Fruit fly (Drosophila melanogaster) whole organism, prepupa: ENCODE data around the gene Plap.

ENCODE experiments used
- CG10669 ChIP-seq: fragments of 200-800 bp; sonication (Bioruptor generic); optimal IDR thresholded peaks from 3 replicates; lab custom pipeline; 2018; ENCODE audit warnings: missing biosample characterization, mild to moderate bottlenecking, missing genetic modification characterization, moderate library complexity
- CG11294 ChIP-seq: fragments of 200-800 bp; sonication (Bioruptor generic); IDR thresholded peaks from 2 replicates; pipeline ENCODE4 v1.3.6; 2022; ENCODE audit warnings: missing biosample characterization, missing genetic modification characterization
- CG11762 ChIP-seq: fragments of 200-800 bp; sonication (Bioruptor generic); optimal IDR thresholded peaks from 3 replicates; lab custom pipeline; 2016; ENCODE audit warnings: missing biosample characterization, missing genetic modification characterization; ENCODE audit not compliant: insufficient read depth
- CG11902 ChIP-seq: fragments of 200-800 bp; sonication (Bioruptor generic); optimal IDR thresholded peaks from 3 replicates; lab custom pipeline; 2016; ENCODE audit warnings: missing biosample characterization, missing genetic modification characterization
- CG15336 ChIP-seq: fragments of 200-800 bp; sonication (Bioruptor generic); IDR thresholded peaks from 2 replicates; pipeline ENCODE4 v1.3.6; 2022; ENCODE audit warnings: missing biosample characterization, missing genetic modification characterization
- CG1621 ChIP-seq: fragments of 200-800 bp; sonication (Bioruptor generic); optimal IDR thresholded peaks from 3 replicates; lab custom pipeline; 2018; ENCODE audit warnings: missing biosample characterization, mild to moderate bottlenecking, missing genetic modification characterization
- CG16779 ChIP-seq: fragments of 200-800 bp; sonication (Bioruptor generic); optimal IDR thresholded peaks from 3 replicates; lab custom pipeline; 2017; ENCODE audit warnings: missing biosample characterization, mild to moderate bottlenecking, missing genetic modification characterization
- CG3032 ChIP-seq: fragments of 200-800 bp; optimal IDR thresholded peaks from 2 replicates; lab custom pipeline; 2019; ENCODE audit warnings: missing biosample characterization, mild to moderate bottlenecking, missing genetic modification characterization, moderate library complexity
- CG34406 ChIP-seq: fragments of 200-800 bp; sonication (Bioruptor generic); optimal IDR thresholded peaks from 3 replicates; lab custom pipeline; 2016; ENCODE audit warnings: missing biosample characterization, missing genetic modification characterization
- CG3919 ChIP-seq: fragments of 200-800 bp; sonication (Bioruptor generic); optimal IDR thresholded peaks from 3 replicates; lab custom pipeline; 2016; ENCODE audit warnings: missing biosample characterization, missing genetic modification characterization
- CG6276 ChIP-seq: fragments of 200-800 bp; sonication (Bioruptor generic); optimal IDR thresholded peaks from 2 replicates; lab custom pipeline; 2017; ENCODE audit warnings: missing biosample characterization, mild to moderate bottlenecking, missing genetic modification characterization
- CG6808 ChIP-seq: fragments of 200-800 bp; sonication (Bioruptor generic); optimal IDR thresholded peaks from 3 replicates; lab custom pipeline; 2017; ENCODE audit warnings: missing biosample characterization, missing genetic modification characterization, mild to moderate bottlenecking, moderate library complexity, missing genetic modification reagents
- CG6854 ChIP-seq: fragments of 200-800 bp; sonication (Bioruptor generic); optimal IDR thresholded peaks from 2 replicates; lab custom pipeline; 2017; ENCODE audit warnings: missing biosample characterization, mild to moderate bottlenecking, missing genetic modification characterization
- CG8119 ChIP-seq: fragments of 200-800 bp; sonication (Bioruptor generic); IDR thresholded peaks from 3 replicates; pipeline ENCODE4 v1.3.6; 2022; ENCODE audit warnings: missing biosample characterization, missing genetic modification characterization
- CG8319 ChIP-seq: fragments of 200-800 bp; sonication (Bioruptor generic); optimal IDR thresholded peaks from 3 replicates; lab custom pipeline; 2016; ENCODE audit warnings: missing biosample characterization, missing genetic modification characterization
- CG8632 ChIP-seq: fragments of 200-800 bp; sonication (Bioruptor generic); optimal IDR thresholded peaks from 3 replicates; lab custom pipeline; 2016; ENCODE audit warnings: missing biosample characterization, missing genetic modification characterization
- CG9139 ChIP-seq: fragments of 200-800 bp; sonication (Bioruptor generic); optimal IDR thresholded peaks from 3 replicates; lab custom pipeline; 2017; ENCODE audit warnings: missing biosample characterization, mild to moderate bottlenecking, missing genetic modification characterization
- Ets21C ChIP-seq: fragments of 200-800 bp; sonication (Bioruptor generic); optimal IDR thresholded peaks from 3 replicates; lab custom pipeline; 2016; ENCODE audit warnings: missing biosample characterization, missing genetic modification characterization
- Ets96B ChIP-seq: fragments of 200-800 bp; optimal IDR thresholded peaks from 2 replicates; lab custom pipeline; 2019; ENCODE audit warnings: missing biosample characterization, mild to moderate bottlenecking, missing genetic modification characterization, moderate library complexity
- Gug ChIP-seq: fragments of 200-800 bp; sonication (Bioruptor generic); IDR thresholded peaks from 2 replicates; pipeline ENCODE4 v1.3.6; 2022; ENCODE audit warnings: missing biosample characterization, missing genetic modification characterization
- Hr38 ChIP-seq: sonication (Bioruptor generic); optimal IDR thresholded peaks from 2 replicates; lab custom pipeline; 2016; ENCODE audit warnings: missing biosample characterization, missing genetic modification characterization
- Hr4 ChIP-seq: fragments of 200-800 bp; sonication (Bioruptor generic); optimal IDR thresholded peaks from 3 replicates; lab custom pipeline; 2016; ENCODE audit warnings: missing biosample characterization, missing genetic modification characterization
- Lpt ChIP-seq: fragments of 200-800 bp; sonication (Bioruptor generic); optimal IDR thresholded peaks from 3 replicates; lab custom pipeline; 2016; ENCODE audit warnings: missing biosample characterization, missing genetic modification characterization
- Met ChIP-seq: fragments of 200-800 bp; sonication (Bioruptor generic); optimal IDR thresholded peaks from 3 replicates; lab custom pipeline; 2016; ENCODE audit warnings: missing biosample characterization, missing genetic modification characterization
- OdsH ChIP-seq: fragments of 200-800 bp; sonication (Bioruptor generic); optimal IDR thresholded peaks from 3 replicates; lab custom pipeline; 2016; ENCODE audit warnings: missing biosample characterization, missing genetic modification characterization
- Smox ChIP-seq: fragments of 200-800 bp; sonication (Bioruptor generic); optimal IDR thresholded peaks from 3 replicates; lab custom pipeline; 2016; ENCODE audit warnings: missing biosample characterization, missing genetic modification characterization
- Sox102F ChIP-seq: fragments of 200-800 bp; sonication (Bioruptor generic); optimal IDR thresholded peaks from 2 replicates; lab custom pipeline; 2016; ENCODE audit warnings: missing biosample characterization, mild to moderate bottlenecking, missing genetic modification characterization
- Sox15 ChIP-seq: fragments of 200-800 bp; sonication (Bioruptor generic); optimal IDR thresholded peaks from 3 replicates; lab custom pipeline; 2016; ENCODE audit warnings: missing biosample characterization, missing genetic modification characterization
- achi ChIP-seq: fragments of 200-800 bp; sonication (Bioruptor generic); optimal IDR thresholded peaks from 3 replicates; lab custom pipeline; 2016; ENCODE audit warnings: missing biosample characterization, missing genetic modification characterization
- acj6 ChIP-seq: fragments of 200-800 bp; sonication (Bioruptor generic); optimal IDR thresholded peaks from 3 replicates; lab custom pipeline; 2016; ENCODE audit warnings: missing biosample characterization, missing genetic modification characterization
- dac ChIP-seq: fragments of 200-800 bp; sonication (Bioruptor generic); optimal IDR thresholded peaks from 2 replicates; lab custom pipeline; 2017; ENCODE audit warnings: missing biosample characterization, mild to moderate bottlenecking, missing genetic modification characterization
- dsx ChIP-seq: fragments of 200-800 bp; optimal IDR thresholded peaks from 3 replicates; lab custom pipeline; 2019; ENCODE audit warnings: missing biosample characterization, mild to moderate bottlenecking, missing genetic modification characterization, moderate library complexity; ENCODE audit not compliant: poor library complexity, severe bottlenecking
- eg ChIP-seq: fragments of 200-800 bp; sonication (Bioruptor generic); IDR thresholded peaks from 3 replicates; pipeline ENCODE4 v1.3.6; 2022; ENCODE audit warnings: missing biosample characterization, missing genetic modification characterization
- esn ChIP-seq: fragments of 200-800 bp; sonication (Bioruptor generic); optimal IDR thresholded peaks from 2 replicates; lab custom pipeline; 2016; ENCODE audit warnings: missing biosample characterization, mild to moderate bottlenecking, missing genetic modification characterization, moderate library complexity
- fd59A ChIP-seq: fragments of 200-800 bp; sonication (Bioruptor generic); optimal IDR thresholded peaks from 2 replicates; lab custom pipeline; 2017; ENCODE audit warnings: missing biosample characterization, mild to moderate bottlenecking, missing genetic modification characterization, missing genetic modification reagents
- fkh ChIP-seq: fragments of 200-800 bp; sonication (Bioruptor generic); optimal IDR thresholded peaks from 3 replicates; lab custom pipeline; 2017; ENCODE audit warnings: missing biosample characterization, mild to moderate bottlenecking, missing genetic modification characterization, moderate library complexity
- net ChIP-seq: fragments of 200-800 bp; sonication (Bioruptor generic); optimal IDR thresholded peaks from 3 replicates; lab custom pipeline; 2016; ENCODE audit warnings: missing biosample characterization, missing genetic modification characterization
- pdm3 ChIP-seq: fragments of 200-800 bp; sonication (Bioruptor generic); optimal IDR thresholded peaks from 3 replicates; lab custom pipeline; 2016; ENCODE audit warnings: missing biosample characterization, missing genetic modification characterization
- ss ChIP-seq, 2 experiments: fragments of 200-800 bp; sonication (Bioruptor generic); optimal IDR thresholded peaks; 2 replicates in 1 of 2; 3 replicates in 1 of 2; lab custom pipeline; 2017 to 2018; ENCODE audit warnings: mild to moderate bottlenecking in 2 of 2, missing biosample characterization in 2 of 2, missing genetic modification characterization in 2 of 2, moderate library complexity in 1 of 2
- svp ChIP-seq: fragments of 200-800 bp; sonication (Bioruptor generic); peaks from one replicate; lab custom pipeline; 2016; ENCODE audit warnings: missing biosample characterization, missing genetic modification characterization
- topi ChIP-seq: fragments of 200-800 bp; sonication (Bioruptor generic); optimal IDR thresholded peaks from 3 replicates; lab custom pipeline; 2016; ENCODE audit warnings: missing biosample characterization, missing genetic modification characterization
- vri ChIP-seq: fragments of 200-800 bp; sonication (Bioruptor generic); optimal IDR thresholded peaks from 3 replicates; lab custom pipeline; 2016; ENCODE audit warnings: missing biosample characterization, mild to moderate bottlenecking, missing genetic modification characterization

The Plap gene

dm6 chr2L:1185642-1186497 lies 15.7 kb upstream of the Plap start, which contains the start of gene CG5001 (continued):
- peak; percentile 42 for TF ChIP-seq CG11902 (GFP tag; lab: Kevin White, UChicago)
- TF ChIP-seq, all 60 proteins: peak for 35

- peak; percentile 94 for TF ChIP-seq CG1621
- TF ChIP-seq CG9139 (GFP tag; lab: Kevin White, UChicago), result no peak
These were observed 13.6 kb upstream of the Plap start, which contains the start of the genes CG5126 and Tgt for dm6 chr2L:1183799-1184198. CG5126 (minus strand) TSS chr2L:1184020. Tgt (plus strand) TSS chr2L:1184065.

dm6 chr2L:1177522-1177921 lies 7.4 kb upstream of the Plap start, which contains the start of gene CG4896:
CG4896 (plus strand) TSS chr2L:1177690.
- TF ChIP-seq esn (GFP tag; lab: Kevin White, UChicago) (peak; percentile 22), eg (peak; percentile 33; the same call in 1 of the 3 replicates), Met (GFP tag; lab: Kevin White, UChicago) (no peak), CG15336 (GFP tag; lab: Robert Waterston, UW) (peak; percentile 16; the same call in 1 of the 2 replicates), CG8119 (GFP tag; lab: Robert Waterston, UW) (0 out of 3 replicates have a peak, but pooled peaks have one; percentile 13), Sox15 (GFP tag; lab: Kevin White, UChicago) (no peak)

- TF ChIP-seq Sox102F (GFP tag; lab: Kevin White, UChicago) (no peak), CG8632 (GFP tag; lab: Kevin White, UChicago) (no peak), CG15336 (GFP tag; lab: Robert Waterston, UW) (peak; percentile 41; the same call in 1 of the 2 replicates), vri (no peak), CG6808 (GFP tag; lab: Kevin White, UChicago) (no peak), ss (GFP tag; optimal IDR thresholded peaks at IDR 0.05; lab: Kevin White, UChicago) (no peak), CG6854 (peak; percentile 31), Gug (GFP tag; lab: Robert Waterston, UW) (peak; percentile 76), CG34406 (GFP tag; lab: Kevin White, UChicago) (no peak), fkh (GFP tag; lab: Kevin White, UChicago) (no peak), pdm3 (no peak), net (no peak), Ets21C (GFP tag; lab: Kevin White, UChicago) (no peak), fd59A (GFP tag; lab: Kevin White, UChicago) (peak; percentile 32), CG11762 (GFP tag; lab: Kevin White, UChicago) (peak; percentile 50), CG8119 (GFP tag; lab: Robert Waterston, UW) (peak; percentile 37; the same call in 2 of the 3 replicates), svp (GFP tag; lab: Kevin White, UChicago) (no peak), Met (GFP tag; lab: Kevin White, UChicago) (no peak), Ets96B (tag; lab: Kevin White, UChicago) (peak; percentile 58), CG1621 (peak; percentile 48), CG16779 (tag; lab: Kevin White, UChicago) (no peak), topi (GFP tag; lab: Kevin White, UChicago) (peak; percentile 83), CG3919 (GFP tag; lab: Kevin White, UChicago) (no peak), CG11294 (GFP tag; lab: Robert Waterston, UW) (peak; percentile 66; the same call in 1 of the 2 replicates), CG8319 (GFP tag; lab: Kevin White, UChicago) (peak; percentile 64), Lpt (GFP tag; lab: Kevin White, UChicago) (peak; percentile 35), Hr38 (peak; percentile 25), CG6276 (no peak), CG3032 (tag; lab: Kevin White, UChicago) (peak; percentile 78), acj6 (no peak), OdsH (no peak), Hr4 (GFP tag; lab: Kevin White, UChicago) (no peak), CG10669 (GFP tag; lab: Kevin White, UChicago) (no peak), esn (GFP tag; lab: Kevin White, UChicago) (peak; percentile 90), dsx (GFP tag; lab: Kevin White, UChicago) (no peak), dac (GFP tag; lab: Kevin White, UChicago) (peak; percentile 46), eg (peak; percentile 64; the same call in 2 of the 3 replicates), Smox (GFP tag; lab: Kevin White, UChicago) (no peak), achi (GFP tag; lab: Kevin White, UChicago) (peak; percentile 81)
These were observed 2.5 kb upstream of the Plap start, which contains the start of the genes Charon and CG4887 for dm6 chr2L:1172704-1173107. Charon (minus strand) TSS chr2L:1172805. CG4887 (plus strand) TSS chr2L:1173009.
